Fruit fly (Drosophila melanogaster): ENCODE measurements around the gene trp.
"Not testable (repeated sequence)": the region's sequence is repeated elsewhere in the genome, so short reads cannot be mapped to it uniquely, and the experiment has no call there.

Gene trp

DNA sequence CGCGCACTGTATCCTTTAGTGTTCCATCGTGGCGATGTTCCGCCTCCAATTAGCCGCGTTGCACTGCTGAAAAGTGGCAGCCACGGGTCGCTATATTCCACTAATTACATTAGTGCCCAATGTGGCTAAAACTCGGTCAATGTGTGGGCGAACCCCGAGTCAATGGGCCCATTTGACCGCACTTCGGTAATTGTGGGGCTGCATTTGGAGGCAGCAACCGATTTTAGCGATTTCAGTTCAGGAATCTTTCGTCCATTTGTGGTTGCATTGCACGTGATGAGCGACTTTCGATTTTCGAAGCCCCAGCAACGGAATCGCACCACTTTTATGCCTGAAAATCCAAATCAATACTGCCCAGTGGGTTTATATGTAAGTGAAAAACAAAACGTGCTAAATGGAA, at the start of gene trp:
trp (minus strand) TSS at position 101 of the 400 bp plus-strand sequence.
- TF ChIP-seq CG8478 (optimal IDR thresholded peaks at IDR 0.05) (no peak), CTCF (optimal IDR thresholded peaks at IDR 0.05) (no peak)

DNA sequence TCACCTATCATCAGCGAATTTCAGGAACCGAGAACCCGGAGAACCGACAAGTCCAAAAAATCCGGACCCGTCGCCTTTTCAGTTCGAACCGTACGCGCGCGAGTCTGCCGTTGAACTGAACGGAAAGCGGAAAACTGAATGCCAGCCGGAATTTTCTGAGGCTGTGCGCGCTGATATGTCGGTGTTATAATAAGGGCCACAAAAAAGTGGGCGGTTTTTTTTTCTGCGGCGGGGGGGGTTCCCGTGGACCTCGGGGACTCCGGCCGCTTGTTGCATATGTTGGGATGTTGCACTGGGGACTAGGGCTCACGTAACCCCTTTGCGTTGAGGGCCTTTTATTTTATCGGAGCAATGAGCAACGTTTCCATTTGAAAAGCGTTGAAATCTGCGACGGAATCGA, 49.3 kb upstream of the trp start, which contains the start of gene TkR99D:
TkR99D (minus strand) TSS at position 101 of the 400 bp plus-strand sequence.
- no peak for TF ChIP-seq CTCF (optimal IDR thresholded peaks at IDR 0.05)
- no peak for TF ChIP-seq CG8478 (optimal IDR thresholded peaks at IDR 0.05)

DNA sequence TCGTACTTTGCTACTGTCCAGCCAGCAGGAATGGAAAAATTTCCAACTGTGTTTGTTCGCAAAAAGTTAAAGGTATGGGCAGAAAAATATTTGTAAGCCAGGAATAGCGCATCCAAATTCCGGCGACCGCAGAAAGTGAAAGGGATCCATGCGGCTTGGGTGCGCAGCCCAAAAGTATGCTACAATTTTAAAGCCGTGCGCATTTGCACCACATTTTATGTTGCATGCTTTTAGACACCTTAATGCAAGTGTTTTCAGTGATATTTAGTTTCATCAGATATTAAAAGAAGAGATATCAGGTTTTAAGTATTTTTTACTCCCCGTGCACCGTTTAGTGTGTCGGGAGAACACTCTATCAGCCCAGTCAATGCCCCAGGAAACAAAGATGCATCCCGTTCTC, 43.0 kb upstream of the trp start:
- no peak for TF ChIP-seq CG8478 (optimal IDR thresholded peaks at IDR 0.05)
- no peak for TF ChIP-seq CTCF (optimal IDR thresholded peaks at IDR 0.05)

DNA sequence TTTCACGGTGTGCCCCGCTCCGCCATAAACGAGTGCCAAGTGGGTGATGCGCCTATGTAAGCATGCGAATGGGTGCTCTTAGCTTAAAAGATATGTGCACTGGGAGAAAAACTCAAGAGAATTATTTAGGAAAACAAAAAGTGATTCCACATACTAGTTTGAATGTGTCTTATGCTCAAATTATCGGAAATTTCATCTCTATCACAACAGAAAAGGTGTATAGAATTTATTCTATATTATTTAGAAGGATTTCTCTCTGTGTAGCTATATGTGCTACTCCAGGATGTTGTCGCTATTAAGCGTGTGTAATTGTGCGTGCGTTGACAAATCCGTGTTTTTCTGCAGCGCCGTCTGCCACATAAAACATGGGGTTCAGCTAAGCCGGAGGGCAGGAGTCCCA, 39.2 kb upstream of the trp start:
- TF ChIP-seq CG8478 (optimal IDR thresholded peaks at IDR 0.05), result no peak

DNA sequence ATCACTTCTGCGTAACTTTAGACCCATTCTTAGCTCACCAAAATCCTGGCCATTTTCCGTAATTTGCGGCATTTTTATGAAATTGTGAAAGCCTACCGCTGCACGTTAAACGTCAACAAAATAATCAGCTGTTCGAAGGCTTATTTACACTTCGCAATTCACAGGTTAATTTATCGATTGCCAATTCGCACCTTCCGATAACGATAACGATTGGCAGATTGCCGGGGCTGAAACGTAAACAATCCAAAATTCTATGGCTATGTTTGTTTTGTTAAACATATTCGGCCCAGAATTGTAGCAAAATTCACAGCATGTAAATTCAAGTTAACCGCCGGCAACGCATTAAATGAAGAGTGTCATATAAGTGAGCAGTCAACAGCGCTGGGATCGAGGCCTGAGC, 15.7 kb upstream of the trp start, which contains the start of the genes eIF2Balpha and Vps13B:
eIF2Balpha (minus strand) TSS at position 133 of the 400 bp plus-strand sequence.
Vps13B (plus strand) TSS at position 223 of the 400 bp plus-strand sequence.
- no peak for TF ChIP-seq CG8478 (optimal IDR thresholded peaks at IDR 0.05)
- no peak for TF ChIP-seq CTCF (optimal IDR thresholded peaks at IDR 0.05)

DNA sequence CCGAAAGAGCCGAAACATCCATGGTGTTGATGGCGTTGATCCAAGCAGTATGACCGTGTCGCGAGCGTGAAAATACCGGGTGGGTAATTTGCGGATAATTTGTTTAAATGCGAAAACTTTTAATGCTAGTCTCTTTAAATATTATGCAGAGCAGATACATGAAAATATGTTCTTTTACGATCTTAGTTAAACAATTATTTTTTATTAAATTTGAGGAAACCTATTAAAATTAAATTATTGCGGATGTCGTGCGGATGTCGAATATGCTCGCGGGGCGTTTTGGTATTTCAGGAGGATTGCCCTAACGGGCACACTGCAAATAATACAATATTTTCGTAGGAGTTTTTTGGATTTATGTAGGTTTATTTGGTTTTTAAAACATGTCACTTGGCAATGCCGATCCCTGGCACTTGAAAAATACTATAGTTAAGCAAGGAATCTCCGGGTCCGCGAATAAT, 12.9 kb upstream of the trp start, which contains the start of the genes Cog7, CG42557 and CG42558:
Cog7 (minus strand) TSS at position 51 of the 458 bp plus-strand sequence.
CG42557 (plus strand) TSS at position 281 of the 458 bp plus-strand sequence.
CG42558 (plus strand) TSS at position 281 of the 458 bp plus-strand sequence.
- TF ChIP-seq CG8478 (optimal IDR thresholded peaks at IDR 0.05) (no peak), CTCF (optimal IDR thresholded peaks at IDR 0.05) (no peak)

DNA sequence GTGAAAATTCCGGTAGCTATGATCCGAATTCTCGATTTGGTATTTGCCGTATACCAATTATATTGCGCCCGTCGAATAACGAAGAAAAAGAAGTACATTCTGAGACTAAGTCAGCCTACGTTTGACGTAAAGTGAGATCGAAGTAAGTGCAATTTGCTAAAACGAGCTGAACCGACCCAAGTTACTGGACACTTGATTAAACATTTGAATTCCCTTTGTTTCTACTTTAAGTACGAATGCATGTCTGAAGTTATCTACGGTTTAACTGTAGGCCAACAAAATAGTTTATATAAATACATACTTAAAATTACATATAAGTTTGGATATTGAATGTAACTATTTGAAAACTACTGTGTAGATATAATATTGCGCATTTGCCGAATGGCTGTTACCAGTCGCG, 10.2 kb upstream of the trp start, which contains the start of gene alpha-Man-Ic:
alpha-Man-Ic (minus strand) TSS at position 101 of the 400 bp plus-strand sequence.
- TF ChIP-seq CTCF (optimal IDR thresholded peaks at IDR 0.05) (no peak), CG8478 (optimal IDR thresholded peaks at IDR 0.05) (no peak)

DNA sequence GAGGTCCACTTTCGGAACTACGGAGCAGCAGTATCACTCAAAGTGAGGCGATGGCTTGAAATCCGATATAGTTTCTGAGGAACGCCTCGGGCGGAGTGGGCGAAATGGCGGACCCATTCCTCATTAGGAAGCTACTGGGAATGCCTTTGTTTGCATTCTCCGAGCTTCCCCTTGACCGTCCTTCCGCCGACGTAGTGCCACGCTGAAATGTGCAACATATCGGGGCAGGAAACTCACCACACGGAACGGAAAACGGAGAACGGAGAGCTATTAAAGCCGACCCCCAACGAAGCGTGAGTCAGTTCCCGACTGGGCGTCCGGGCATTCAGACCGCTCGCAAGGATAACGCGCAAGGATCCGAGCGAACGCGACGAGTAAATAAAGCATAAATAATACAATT, 6.9 kb upstream of the trp start, which contains the start of gene CG15522:
CG15522 (plus strand) TSS at position 301 of the 400 bp plus-strand sequence.
- TF ChIP-seq CG8478 (optimal IDR thresholded peaks at IDR 0.05) (no peak), CTCF (optimal IDR thresholded peaks at IDR 0.05) (no peak)

DNA sequence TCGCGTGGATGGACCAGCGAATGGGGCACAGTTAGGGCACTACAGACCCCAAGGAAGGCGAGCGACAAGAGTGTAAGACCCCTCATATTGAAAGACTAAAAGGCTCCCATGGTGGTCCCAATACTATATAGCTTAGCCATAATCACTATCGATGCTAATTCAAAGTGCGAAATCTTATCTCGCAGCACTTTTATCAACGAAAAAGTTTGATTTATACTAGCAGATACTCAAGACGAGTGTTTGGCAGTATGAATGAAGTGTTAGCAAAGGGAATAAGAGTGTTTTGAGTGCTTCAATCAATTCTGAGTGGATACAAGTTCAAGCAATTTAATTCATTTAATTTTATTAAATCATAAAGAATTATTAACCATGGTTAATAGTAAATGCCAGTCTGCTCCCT, 6.0 kb upstream of the trp start, which contains the start of gene Jon99Ci:
Jon99Ci (minus strand) TSS at position 101 of the 400 bp plus-strand sequence.
- TF ChIP-seq CG8478 (optimal IDR thresholded peaks at IDR 0.05) (no peak), CTCF (optimal IDR thresholded peaks at IDR 0.05) (no peak)

DNA sequence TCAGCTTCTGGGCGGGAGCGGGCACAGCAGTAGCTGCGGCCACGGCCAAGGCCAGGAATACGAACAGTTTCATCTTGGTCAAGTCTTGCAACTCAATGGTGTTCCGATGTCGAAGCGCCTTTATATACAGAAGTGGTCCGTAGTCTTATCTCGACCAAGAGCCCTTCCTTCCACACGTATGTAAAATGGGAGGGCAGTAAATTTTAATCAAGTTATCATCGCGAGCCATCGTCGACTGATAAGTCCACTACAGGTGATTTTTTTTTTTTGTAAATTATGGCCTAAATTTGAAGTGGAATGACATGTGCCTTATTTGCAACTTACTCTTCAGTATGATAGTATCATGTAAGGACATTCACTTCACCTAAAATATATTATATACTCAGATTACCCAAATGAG, 4.4 kb upstream of the trp start, which contains the start of gene Jon99Cii:
Jon99Cii (minus strand) TSS at position 101 of the 400 bp plus-strand sequence.
- TF ChIP-seq CTCF, CG8478 (optimal IDR thresholded peaks at IDR 0.05): not testable (repeated sequence)

DNA sequence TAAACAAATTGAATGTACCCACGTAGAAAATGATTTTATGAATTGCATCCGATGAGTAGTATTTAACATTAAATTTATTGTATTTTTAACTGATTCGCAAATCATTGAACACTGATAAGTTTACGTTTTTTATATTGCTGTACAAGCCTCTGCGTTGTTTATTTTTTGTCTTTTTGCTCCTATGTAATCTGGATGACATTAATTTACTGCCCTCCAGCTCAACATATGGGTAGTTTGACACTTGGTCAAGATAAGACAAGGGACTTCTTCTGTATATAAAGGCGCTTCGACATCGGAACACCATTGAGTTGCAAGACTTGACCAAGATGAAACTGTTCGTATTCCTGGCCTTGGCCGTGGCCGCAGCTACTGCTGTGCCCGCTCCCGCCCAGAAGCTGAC, 1.8 kb upstream of the trp start, which contains the start of gene Jon99Ciii:
Jon99Ciii (plus strand) TSS at position 301 of the 400 bp plus-strand sequence.
- TF ChIP-seq CTCF, CG8478 (optimal IDR thresholded peaks at IDR 0.05): not testable (repeated sequence)

DNA sequence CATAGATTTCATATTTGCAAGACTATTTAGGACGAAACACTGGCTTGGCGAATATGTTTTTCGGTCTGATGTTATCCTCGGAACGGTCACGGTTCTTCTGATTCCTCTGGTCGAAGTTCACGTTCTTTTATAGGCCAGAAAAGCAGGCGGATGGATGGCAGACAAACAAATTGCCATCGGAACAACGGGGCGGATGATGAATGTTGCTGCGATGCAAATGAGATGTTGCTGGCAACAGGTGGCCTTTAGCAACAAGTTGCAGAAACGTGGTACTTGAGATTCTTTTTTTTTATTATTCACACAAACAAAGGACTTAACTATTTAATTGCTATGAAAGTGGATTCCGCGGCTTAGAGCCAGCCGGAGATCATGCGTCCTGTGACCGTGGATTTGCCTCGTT, 5.8 kb downstream of the trp start, which contains the start of gene Capa:
Capa (minus strand) TSS at position 101 of the 400 bp plus-strand sequence.
- TF ChIP-seq CG8478 (optimal IDR thresholded peaks at IDR 0.05), result no peak
- TF ChIP-seq CTCF (optimal IDR thresholded peaks at IDR 0.05), result no peak

DNA sequence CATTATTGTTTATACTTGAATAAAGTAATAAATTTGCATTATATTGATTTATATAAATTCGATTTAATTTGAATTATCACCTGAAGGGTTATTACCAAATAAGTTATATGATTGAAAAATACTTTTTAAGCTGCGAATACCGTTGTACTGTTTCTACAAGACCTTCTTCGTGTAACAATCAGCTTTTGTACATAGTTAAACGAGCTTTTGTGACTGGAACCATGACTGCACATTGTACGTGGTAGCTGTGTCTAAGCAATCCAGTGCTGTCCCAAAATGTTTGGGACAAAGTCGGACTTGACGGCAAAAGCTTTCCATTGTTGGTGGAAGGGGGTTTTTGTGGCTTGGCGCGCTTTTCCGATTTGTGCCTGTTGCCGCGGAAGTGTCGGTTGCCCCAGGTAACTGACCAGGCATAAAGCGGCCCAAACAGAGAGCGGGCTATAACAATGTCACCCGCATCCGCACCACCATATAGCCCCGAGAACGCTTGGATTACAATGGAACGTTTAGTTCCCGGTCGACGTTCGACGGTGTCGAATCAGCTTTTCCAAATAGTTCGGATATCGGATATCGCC, 12.4 kb downstream of the trp start, which contains the start of gene CG31036:
CG31036 (plus strand) TSS at position 507 of the 575 bp plus-strand sequence.
- TF ChIP-seq CG8478 (optimal IDR thresholded peaks at IDR 0.05) (no peak), CTCF (optimal IDR thresholded peaks at IDR 0.05) (no peak)

DNA sequence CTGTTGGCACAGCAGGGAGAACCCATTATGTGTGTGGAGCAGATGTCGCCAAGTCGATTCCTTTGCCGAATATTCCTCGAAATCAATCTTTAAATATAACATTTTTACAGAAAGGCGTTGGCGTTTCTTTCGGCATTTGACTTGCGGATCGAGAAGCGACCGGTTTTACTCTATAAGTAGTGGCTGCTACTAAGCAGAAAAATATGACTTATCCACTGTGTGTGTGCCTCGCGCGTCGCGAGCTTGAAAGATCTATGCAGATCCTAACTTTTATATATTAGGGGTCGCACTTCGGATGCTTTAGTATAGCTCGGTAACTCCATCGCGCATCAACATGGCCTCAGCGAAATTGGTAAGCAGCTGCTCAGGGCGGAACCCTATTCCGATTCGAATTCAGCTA, 14.9 kb downstream of the trp start, which contains the start of gene CG15515:
CG15515 (plus strand) TSS at position 301 of the 400 bp plus-strand sequence.
- TF ChIP-seq CTCF (optimal IDR thresholded peaks at IDR 0.05) (no peak), CG8478 (optimal IDR thresholded peaks at IDR 0.05) (no peak)

DNA sequence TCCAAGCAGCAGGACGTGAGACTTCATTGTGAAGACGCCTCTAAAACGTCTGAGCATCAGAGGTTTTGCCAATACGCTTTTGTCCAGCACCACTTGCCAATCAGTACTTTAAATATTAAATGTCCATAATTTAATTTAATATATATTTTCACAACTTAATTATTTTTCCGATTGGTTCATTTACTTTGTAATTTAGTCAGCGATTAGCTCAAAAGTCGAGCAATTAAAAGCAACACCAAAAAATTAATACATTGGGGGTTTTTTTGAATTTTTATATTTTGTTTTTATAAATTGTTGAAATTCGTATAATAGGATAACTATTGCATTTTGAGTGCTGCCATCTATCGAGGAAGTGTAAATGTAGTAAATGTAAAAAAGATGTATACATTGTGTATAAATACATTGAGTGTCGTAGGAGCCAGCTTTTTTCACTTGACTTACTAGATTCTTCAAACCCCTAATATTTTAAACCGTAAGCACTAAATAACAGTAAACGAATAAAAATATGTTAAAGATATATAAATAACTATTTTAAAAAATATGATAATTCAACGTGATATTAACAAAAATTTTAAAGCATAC, 16.2 kb downstream of the trp start, which contains the start of gene CG15517:
CG15517 (minus strand) TSS at position 51 of the 582 bp plus-strand sequence.
- TF ChIP-seq CG8478 (optimal IDR thresholded peaks at IDR 0.05) (no peak), CTCF (optimal IDR thresholded peaks at IDR 0.05) (peak; percentile 65 to 89)

Data from S2 (cell line).